Fruit fly (Drosophila melanogaster) S2 (cell line): Measurements from ENCODE around the gene CG11267.

Source experiments
- CG8478 ChIP-seq: fragments of >200 bp; optimal IDR thresholded peaks from 2 replicates; lab custom pipeline; 2018
- CTCF ChIP-seq, 2 experiments: fragments of >200 bp; optimal IDR thresholded peaks; 2 replicates each; lab custom pipeline; 2018

- TF ChIP-seq CTCF (optimal IDR thresholded peaks at IDR 0.05; lab: Kevin White, UChicago) (peak in 1 of 2 experiments; percentile 41), CG8478 (lab: Kevin White, UChicago) (no peak)
These were observed 25.6 kb downstream of the CG11267 start, which contains the start of gene RpS4 for dm6 chr3L:13041292-13042067.
